Worm (Caenorhabditis elegans): ENCODE results near the gene slc-17.1.

The slc-17.1 gene

ce11 chrX:17413868-17414267, 50.8 kb downstream of the slc-17.1 start, which contains the start of gene crb-1:
Gene crb-1, minus strand, starts transcription at chrX:17414014.
- TF ChIP-seq unc-62 (GFP tag; optimal IDR thresholded peaks at IDR 0.05) (no peak), zag-1 (tag; optimal IDR thresholded peaks at IDR 0.05) (no peak), sem-4 (tag; optimal IDR thresholded peaks at IDR 0.05) (no peak), nhr-6 (tag; optimal IDR thresholded peaks at IDR 0.05) (no peak), gmeb-1 (tag; optimal IDR thresholded peaks at IDR 0.05) (no peak), alr-1 (tag; optimal IDR thresholded peaks at IDR 0.05) (no peak), lin-13 (GFP tag; optimal IDR thresholded peaks at IDR 0.05) (no peak), ZK546.5 (tag; optimal IDR thresholded peaks at IDR 0.05) (no peak), mdl-1 (tag; optimal IDR thresholded peaks at IDR 0.05) (no peak), nhr-237 (tag; optimal IDR thresholded peaks at IDR 0.05) (no peak), ztf-4 (tag; optimal IDR thresholded peaks at IDR 0.05) (no peak), snpc-4 (tag; optimal IDR thresholded peaks at IDR 0.05) (no peak), ama-1 (optimal IDR thresholded peaks at IDR 0.05) (no peak), peb-1 (tag; optimal IDR thresholded peaks at IDR 0.05) (no peak), nhr-12 (tag; optimal IDR thresholded peaks at IDR 0.05) (no peak), nhr-11 (tag; optimal IDR thresholded peaks at IDR 0.05) (no peak)

DNA sequence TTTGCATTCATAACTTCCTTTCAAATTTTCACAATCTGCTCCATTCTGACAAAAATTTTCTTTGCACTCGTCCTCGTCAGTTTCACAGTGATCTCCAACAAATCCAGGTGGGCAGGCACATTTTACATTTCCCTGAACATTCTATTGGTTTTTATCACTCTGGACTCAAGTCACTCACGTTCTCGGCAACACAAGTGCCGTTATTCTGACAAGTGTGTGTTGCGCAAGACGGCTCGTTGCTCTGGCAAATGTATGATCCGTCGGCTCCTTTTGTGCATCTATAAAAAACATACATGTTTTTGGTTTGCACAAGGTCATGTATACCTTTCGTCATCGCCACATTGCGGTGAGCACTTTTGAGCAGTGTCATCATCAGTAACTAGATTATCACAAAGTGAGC, 52.1 kb downstream of the slc-17.1 start:
- TF ChIP-seq mdl-1 (tag; optimal IDR thresholded peaks at IDR 0.05) (no peak), nhr-129 (tag; optimal IDR thresholded peaks at IDR 0.05) (no peak), Y55F3AM.14 (GFP tag; optimal IDR thresholded peaks at IDR 0.05) (no peak), nhr-23 (tag; optimal IDR thresholded peaks at IDR 0.05) (no peak), ztf-1 (GFP tag; conservative IDR thresholded peaks at IDR 0.05) (no peak), fos-1 (tag; optimal IDR thresholded peaks at IDR 0.05) (no peak)

All from whole organism, L2 larva.